Fruit fly (Drosophila melanogaster): ENCODE measurements around the gene CG31021.

DNA sequence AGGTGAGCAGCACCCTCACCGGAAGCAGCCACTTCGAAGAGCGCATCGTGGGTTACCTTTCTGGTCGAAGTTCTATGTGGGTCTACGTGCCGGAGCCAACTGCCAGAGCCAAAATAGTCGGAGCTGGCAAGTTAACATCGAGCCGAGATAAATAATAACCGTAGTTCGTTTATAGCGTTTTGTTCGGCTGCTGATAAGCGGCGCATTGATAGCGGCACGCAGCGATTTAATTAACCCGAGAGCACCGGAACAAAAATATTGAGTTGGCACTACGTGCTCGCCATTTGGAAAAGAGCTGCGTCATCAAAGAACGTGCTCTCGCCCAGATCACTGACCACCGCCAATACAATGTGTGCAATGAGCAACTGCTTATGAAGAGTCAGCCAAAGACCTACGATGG is 46.4 kb downstream of the CG31021 start, which contains the start of gene PH4alphaPV:
- TF ChIP-seq CG8478 (optimal IDR thresholded peaks at IDR 0.05) (no peak), usp (GFP tag; optimal IDR thresholded peaks at IDR 0.05) (no peak), pan (optimal IDR thresholded peaks at IDR 0.05) (no peak), psq (optimal IDR thresholded peaks at IDR 0.05) (no peak), EcR (GFP tag; optimal IDR thresholded peaks at IDR 0.05) (no peak)

Measured in whole organism.